Worm (Caenorhabditis elegans): ENCODE data around the gene str-106.

Gene str-106

ce11 chrV:16202618-16203017, 22.2 kb downstream of the str-106 start, which contains the start of gene F11A5.18:
Gene F11A5.18, plus strand, starts transcription at chrV:16202918.
- no peak for TF ChIP-seq unc-62 (GFP tag; optimal IDR thresholded peaks at IDR 0.05)

- TF ChIP-seq unc-62 (GFP tag; optimal IDR thresholded peaks at IDR 0.05): no peak
Observed at ce11 chrV:16204888-16205287, 24.4 kb downstream of the str-106 start, which contains the start of gene irld-26. Gene irld-26, plus strand, starts transcription at chrV:16205188.

- no peak for TF ChIP-seq unc-62 (GFP tag; optimal IDR thresholded peaks at IDR 0.05)
Observed at ce11 chrV:16209837-16210236, 29.4 kb downstream of the str-106 start, which contains the start of gene oac-15. Gene oac-15, minus strand, starts transcription at chrV:16209937.

DNA sequence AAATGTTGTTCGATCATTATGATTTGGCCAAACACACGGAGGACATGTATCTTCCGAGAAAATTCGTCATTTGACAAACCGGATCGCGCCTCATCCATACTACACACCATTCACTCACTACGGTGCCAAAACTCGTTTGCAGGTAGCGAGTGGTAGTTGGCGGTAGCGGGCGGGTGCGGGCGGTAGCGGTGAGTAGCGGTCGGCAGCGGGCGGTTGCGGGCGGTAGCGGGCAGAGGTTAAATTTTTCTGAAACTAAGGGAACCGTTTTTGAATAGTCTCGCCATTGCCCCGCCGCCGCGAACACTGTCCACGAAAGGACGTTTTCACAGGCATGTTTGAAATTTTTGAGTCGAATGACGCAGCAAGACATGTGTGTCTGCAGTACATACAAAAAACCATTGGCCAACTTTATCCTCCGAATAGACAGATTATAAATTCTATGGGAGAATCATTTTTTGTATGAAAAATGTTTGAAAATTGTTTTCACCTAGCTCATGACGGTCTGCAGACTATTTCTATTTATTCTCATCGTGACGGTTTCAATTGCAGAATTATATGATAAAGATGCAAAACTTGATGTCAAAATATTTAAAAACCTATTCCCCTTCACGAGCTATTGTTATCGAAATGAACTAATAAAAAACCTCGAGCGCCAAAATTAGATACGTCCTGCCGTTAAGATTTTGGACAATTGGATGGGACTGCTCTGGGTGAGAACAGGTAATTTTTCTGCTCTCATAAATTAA, 30.0 kb downstream of the str-106 start, which contains the start of gene F11A5.16:
F11A5.16 (plus strand) TSS at position 696 of the 746 bp plus-strand sequence.
- no peak for TF ChIP-seq unc-62 (GFP tag; optimal IDR thresholded peaks at IDR 0.05)

DNA sequence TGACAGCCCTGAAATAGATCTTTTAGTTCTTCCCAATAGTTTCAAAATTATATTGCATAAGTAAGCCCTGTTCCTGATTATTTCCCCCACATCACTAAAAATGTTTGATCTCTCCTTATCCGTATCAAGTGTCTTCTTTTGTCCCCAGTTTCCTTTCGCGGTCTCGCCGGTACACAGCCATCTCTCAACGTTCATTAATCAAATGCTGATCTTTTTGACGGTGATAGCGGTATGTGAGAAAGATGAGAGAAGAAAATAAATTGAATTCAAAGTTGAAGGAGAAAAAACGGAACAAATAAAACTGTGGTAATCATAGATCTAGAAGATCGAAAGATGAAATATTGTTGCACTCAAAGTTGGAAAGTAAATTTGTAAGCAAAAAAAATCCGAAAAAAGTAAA, 31.3 kb downstream of the str-106 start:
- no peak for TF ChIP-seq unc-62 (GFP tag; optimal IDR thresholded peaks at IDR 0.05)

ce11 chrV:16213323-16213722, 32.9 kb downstream of the str-106 start:
- no peak for TF ChIP-seq unc-62 (GFP tag; optimal IDR thresholded peaks at IDR 0.05)

DNA sequence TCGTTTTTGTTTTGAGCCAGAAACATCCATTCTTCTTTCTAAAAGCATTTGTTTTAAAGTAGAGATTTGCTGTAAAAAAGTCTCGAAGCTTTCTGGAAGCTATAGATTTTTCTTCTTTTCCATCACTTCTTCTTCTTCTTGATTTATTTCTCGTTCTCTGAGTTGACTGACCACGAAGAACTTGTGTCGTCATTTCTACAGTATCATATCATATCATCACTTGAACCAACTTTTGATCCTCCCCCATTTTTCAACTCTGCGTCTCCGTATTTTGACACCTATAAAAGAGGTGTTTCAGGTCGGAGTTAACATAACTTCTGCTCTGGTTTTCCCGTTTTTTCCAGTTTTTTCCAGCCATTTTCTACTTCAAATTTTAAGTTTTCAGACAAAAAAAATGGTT, 34.1 kb downstream of the str-106 start, which contains the start of gene F11A5.9:
F11A5.9 (plus strand) TSS at position 386 of the 400 bp plus-strand sequence.
- no peak for TF ChIP-seq unc-62 (GFP tag; optimal IDR thresholded peaks at IDR 0.05)

ce11 chrV:16218522-16218921, 38.1 kb downstream of the str-106 start, which contains the start of gene F11A5.15:
Gene F11A5.15, minus strand, starts transcription at chrV:16218622.
- no peak for TF ChIP-seq unc-62 (GFP tag; optimal IDR thresholded peaks at IDR 0.05)

ce11 chrV:16218972-16219757, 38.7 kb downstream of the str-106 start, which contains the start of gene glc-1:
Gene glc-1, plus strand, starts transcription at chrV:16219634.
- no peak for TF ChIP-seq unc-62 (GFP tag; optimal IDR thresholded peaks at IDR 0.05)

DNA sequence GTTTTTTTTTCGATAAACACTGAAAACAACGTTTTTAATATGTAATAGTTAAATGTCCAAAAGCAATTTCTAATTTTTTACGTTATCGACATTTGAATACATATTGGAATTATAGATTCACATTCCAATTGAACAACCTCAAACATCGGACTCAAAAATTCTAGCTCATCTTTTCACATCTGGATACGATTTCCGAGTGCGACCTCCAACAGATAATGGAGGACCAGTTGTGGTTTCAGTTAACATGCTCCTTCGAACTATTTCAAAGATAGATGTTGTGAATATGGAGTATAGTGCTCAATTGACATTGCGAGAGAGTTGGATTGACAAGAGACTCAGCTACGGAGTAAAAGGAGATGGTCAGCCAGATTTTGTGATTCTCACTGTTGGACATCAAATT, 39.6 kb downstream of the str-106 start:
- no peak for TF ChIP-seq unc-62 (GFP tag; optimal IDR thresholded peaks at IDR 0.05)

- TF ChIP-seq unc-62 (GFP tag; optimal IDR thresholded peaks at IDR 0.05): no peak
Observed at ce11 chrV:16224027-16224426, 43.6 kb downstream of the str-106 start, which contains the start of gene stdh-2. Gene stdh-2, plus strand, starts transcription at chrV:16224327.

- TF ChIP-seq unc-62 (GFP tag; optimal IDR thresholded peaks at IDR 0.05): no peak
Observed at ce11 chrV:16225524-16226116, 45.2 kb downstream of the str-106 start.

DNA sequence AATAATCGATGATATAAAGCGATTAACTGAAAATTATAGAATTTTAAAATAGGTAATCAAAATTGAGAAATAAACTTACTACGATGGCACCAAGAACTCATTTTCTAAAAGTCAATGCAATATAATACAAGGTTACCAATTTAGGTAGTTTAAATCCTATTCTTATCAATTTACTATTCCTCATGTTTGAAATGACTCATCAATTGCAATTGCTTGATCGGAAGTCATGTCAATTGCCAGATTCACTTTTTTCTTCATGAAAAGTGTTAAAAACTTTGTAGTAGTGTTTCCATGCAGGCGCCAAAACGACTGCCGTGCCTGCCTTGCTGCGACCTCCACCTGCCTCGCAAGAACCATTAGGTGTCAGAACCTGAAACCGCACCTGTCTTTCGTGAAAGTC, 46.1 kb downstream of the str-106 start, which contains the start of gene F11A5.13:
F11A5.13 (minus strand) TSS at position 101 of the 400 bp plus-strand sequence.
- TF ChIP-seq unc-62 (GFP tag; optimal IDR thresholded peaks at IDR 0.05): no peak

ce11 chrV:16229439-16229838, 49.0 kb downstream of the str-106 start:
- TF ChIP-seq unc-62 (GFP tag; optimal IDR thresholded peaks at IDR 0.05): no peak

DNA sequence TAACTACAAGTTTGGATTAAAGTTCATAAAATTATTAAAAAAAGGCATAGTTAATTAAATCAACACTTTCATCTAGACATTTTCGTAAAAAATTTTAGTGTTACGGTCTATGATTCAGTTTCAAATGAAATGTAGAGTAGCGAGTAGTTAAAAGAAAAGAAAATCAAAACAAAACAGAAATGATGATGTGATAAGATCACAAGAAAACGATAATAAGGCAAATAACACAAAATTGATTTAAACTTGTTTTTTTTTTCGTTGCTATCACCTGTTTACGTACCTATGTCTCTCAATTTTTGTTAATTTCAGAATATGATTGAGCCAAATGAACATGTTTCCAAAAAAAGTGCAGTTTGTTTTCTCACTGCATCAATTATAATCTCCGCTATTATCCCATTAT, 49.4 kb downstream of the str-106 start, which contains the start of the genes F21H7.2 and F21H7.12:
F21H7.2 (minus strand) TSS at position 101 of the 400 bp plus-strand sequence.
F21H7.12 (plus strand) TSS at position 270 of the 400 bp plus-strand sequence.
- TF ChIP-seq unc-62 (GFP tag; optimal IDR thresholded peaks at IDR 0.05): no peak
